Fruit fly (Drosophila melanogaster): Measurements from ENCODE around the gene Rox8.

The Rox8 gene

DNA sequence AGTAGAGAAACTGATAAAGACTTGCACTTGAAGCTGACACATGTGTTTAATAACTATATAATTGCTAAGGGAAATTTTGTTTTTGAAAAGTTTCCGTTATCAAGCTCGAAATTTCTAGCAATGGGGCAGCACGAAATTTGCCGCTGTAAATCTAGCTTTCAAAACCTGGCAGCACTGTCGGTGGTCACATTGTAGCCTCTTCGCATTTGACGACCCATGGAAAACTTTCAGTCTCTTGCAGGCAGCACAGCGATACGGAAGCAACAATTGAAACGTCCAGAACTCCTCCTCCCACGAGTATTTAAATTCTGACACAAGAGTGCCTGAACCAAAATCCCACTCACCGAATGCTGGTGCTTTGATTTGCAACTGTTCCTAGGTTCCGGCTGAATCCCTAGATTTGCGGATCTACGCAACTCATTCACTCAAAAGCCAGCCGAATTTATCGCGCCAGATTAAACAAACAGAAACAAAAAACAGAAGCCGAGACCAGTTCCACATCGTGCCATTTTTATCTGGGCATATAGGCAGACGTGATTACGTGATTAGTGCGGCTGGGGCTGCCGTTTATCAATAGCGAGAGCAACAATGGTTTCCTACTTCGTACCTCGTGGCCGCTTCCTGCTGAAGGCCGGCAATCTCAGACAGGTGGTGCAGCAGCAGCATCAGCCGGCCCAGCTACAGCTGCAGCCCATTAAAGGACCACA, 3.5 kb upstream of the Rox8 start:
- no peak for TF ChIP-seq Oaz (GFP tag; IDR thresholded peaks at IDR 0.05)
- peak; percentile 53 for TF ChIP-seq Myb (GFP tag; optimal IDR thresholded peaks at IDR 0.05)
- TF ChIP-seq gt (GFP tag; IDR thresholded peaks at IDR 0.05), result no peak
- TF ChIP-seq lab (GFP tag; optimal IDR thresholded peaks at IDR 0.05), result peak; percentile 31
- TF ChIP-seq CG3281 (GFP tag; optimal IDR thresholded peaks at IDR 0.05), result peak; percentile 10
- peak; percentile 10 for TF ChIP-seq CG10431 (GFP tag; optimal IDR thresholded peaks at IDR 0.05)
- TF ChIP-seq Deaf1 (tag; optimal IDR thresholded peaks at IDR 0.05), result peak; percentile 12
- peak; percentile 14 for TF ChIP-seq abd-A (tag; optimal IDR thresholded peaks at IDR 0.05)
- TF ChIP-seq CG9932 (GFP tag; IDR thresholded peaks at IDR 0.05), result peak; percentile 55
- TF ChIP-seq CG4730 (GFP tag; IDR thresholded peaks at IDR 0.05), result 0 out of 2 replicates have a peak, but pooled peaks have one; percentile 5
- TF ChIP-seq lmd (GFP tag; IDR thresholded peaks at IDR 0.05), result peak; percentile 33; the same call in 1 of the 2 replicates
- TF ChIP-seq nau (GFP tag; optimal IDR thresholded peaks at IDR 0.05), result peak; percentile 7
- TF ChIP-seq Gug (GFP tag; IDR thresholded peaks at IDR 0.05), result peak; percentile 26; the same call in 1 of the 4 replicates
- peak; percentile 28; the same call in 1 of the 2 replicates for TF ChIP-seq ttk (GFP tag; IDR thresholded peaks at IDR 0.05)
- peak; percentile 25 for TF ChIP-seq pzg (GFP tag; optimal IDR thresholded peaks at IDR 0.05)
- TF ChIP-seq ERR (GFP tag; optimal IDR thresholded peaks at IDR 0.05), result peak; percentile 40
- TF ChIP-seq Sry-β (GFP tag; optimal IDR thresholded peaks at IDR 0.05), result peak; percentile 83
- peak; percentile 13 for TF ChIP-seq ftz-f1 (GFP tag; optimal IDR thresholded peaks at IDR 0.05)
- TF ChIP-seq B-H2 (GFP tag; optimal IDR thresholded peaks at IDR 0.05), result peak; percentile 9
- TF ChIP-seq CG15514 (GFP tag; optimal IDR thresholded peaks at IDR 0.05), result peak; percentile 37
- TF ChIP-seq CG2678 (tag; optimal IDR thresholded peaks at IDR 0.05), result peak; percentile 2
- TF ChIP-seq CG12769 (tag; optimal IDR thresholded peaks at IDR 0.05), result peak; percentile 69
- TF ChIP-seq CG13894 (tag; optimal IDR thresholded peaks at IDR 0.05), result peak; percentile 42
- 0 out of 2 replicates have a peak, but pooled peaks have one; percentile 19 for TF ChIP-seq CG1024 (GFP tag; IDR thresholded peaks at IDR 0.05)
- no peak for TF ChIP-seq ems (GFP tag; optimal IDR thresholded peaks at IDR 0.05)
- peak; percentile 54; the same call in 1 of the 2 replicates for TF ChIP-seq Rfx (GFP tag; IDR thresholded peaks at IDR 0.05)
- no peak for TF ChIP-seq pan (optimal IDR thresholded peaks at IDR 0.05)
- TF ChIP-seq pan (GFP tag; optimal IDR thresholded peaks at IDR 0.05 in 1 of 2, IDR thresholded peaks at IDR 0.05 in 1 of 2), result peak in 1 of 2 experiments; percentile 41
- TF ChIP-seq CG9817 (tag; optimal IDR thresholded peaks at IDR 0.05), result peak; percentile 23
- TF ChIP-seq CG12236 (GFP tag; optimal IDR thresholded peaks at IDR 0.05), result no peak
- TF ChIP-seq CG34376 (GFP tag; optimal IDR thresholded peaks at IDR 0.05), result peak; percentile 73
- 0 out of 3 replicates have a peak, but pooled peaks have one; percentile 22 for TF ChIP-seq ken (GFP tag; IDR thresholded peaks at IDR 0.05)
- no peak for TF ChIP-seq h (optimal IDR thresholded peaks at IDR 0.05)
- TF ChIP-seq CG15696 (tag; optimal IDR thresholded peaks at IDR 0.05), result no peak
- peak; percentile 38; the same call in 1 of the 2 replicates for TF ChIP-seq CG42726 (GFP tag; IDR thresholded peaks at IDR 0.05; ENCODE audit: partially characterized antibody)
- TF ChIP-seq Nf-YC (tag; optimal IDR thresholded peaks at IDR 0.05), result peak; percentile 10
- TF ChIP-seq CG1792 (GFP tag; optimal IDR thresholded peaks at IDR 0.05), result no peak
- peak; percentile 42; the same call in 1 of the 3 replicates for TF ChIP-seq dysf (GFP tag; IDR thresholded peaks at IDR 0.05)
- no peak for TF ChIP-seq Stat92E (GFP tag; optimal IDR thresholded peaks at IDR 0.05)
- TF ChIP-seq vvl (GFP tag; IDR thresholded peaks at IDR 0.05), result peak; percentile 29
- TF ChIP-seq stc (GFP tag; IDR thresholded peaks at IDR 0.05), result 0 out of 2 replicates have a peak, but pooled peaks have one; percentile 19
- no peak for TF ChIP-seq toy (GFP tag; IDR thresholded peaks at IDR 0.05)
- no peak for TF ChIP-seq Spps (tag; optimal IDR thresholded peaks at IDR 0.05)
- TF ChIP-seq row (GFP tag; IDR thresholded peaks at IDR 0.05), result peak; percentile 75
- TF ChIP-seq Jarid2 (GFP tag; optimal IDR thresholded peaks at IDR 0.05), result peak; percentile 46
- TF ChIP-seq E2f2 (GFP tag; IDR thresholded peaks at IDR 0.05), result peak; percentile 42; the same call in 1 of the 2 replicates
- TF ChIP-seq MBD-R2 (GFP tag; IDR thresholded peaks at IDR 0.05), result peak; percentile 32; the same call in 1 of the 2 replicates
- peak; percentile 11; the same call in 1 of the 2 replicates for TF ChIP-seq amos (GFP tag; IDR thresholded peaks at IDR 0.05; ENCODE audit: partially characterized antibody)
- peak; percentile 81 for TF ChIP-seq Med (GFP tag)

Measured in whole organism, embryonic.